Worm (Caenorhabditis elegans) whole organism, young adult: Measurements from ENCODE around the gene mrpl-28.

Source experiments
- B0035.1 ChIP-seq: sonication (generic microtip); optimal IDR thresholded peaks from 2 replicates; lab custom pipeline; 2016; ENCODE audit warnings: missing genetic modification characterization, mild to moderate bottlenecking, missing compliant biosample characterization, missing genotype, missing genetic modification reagents
- B0336.3 ChIP-seq: fragments of 200-800 bp; sonication (Bioruptor generic); IDR thresholded peaks from 2 replicates; pipeline ENCODE4 v1.3.6; 2022; ENCODE audit warnings: missing genetic modification characterization, missing compliant biosample characterization
- F10E7.11 ChIP-seq: sonication (generic microtip); optimal IDR thresholded peaks from 2 replicates; lab custom pipeline; 2017; ENCODE audit warnings: mild to moderate bottlenecking, missing genetic modification characterization, moderate library complexity, missing compliant biosample characterization
- F37B4.10 ChIP-seq: fragments of 200-800 bp; sonication (Bioruptor generic); IDR thresholded peaks from 2 replicates; pipeline ENCODE4 v1.3.6; 2022; ENCODE audit warnings: missing genetic modification characterization, missing compliant biosample characterization
- Y53F4B.3 ChIP-seq: fragments of 200-800 bp; sonication (Bioruptor generic); IDR thresholded peaks from 2 replicates; pipeline ENCODE4 v1.3.6; 2022; ENCODE audit warnings: missing genetic modification reagents, missing genetic modification characterization, missing compliant biosample characterization
- akir-1 ChIP-seq: fragments of 200-800 bp; sonication (Bioruptor generic); optimal IDR thresholded peaks from 2 replicates; lab custom pipeline; 2018; ENCODE audit warnings: mild to moderate bottlenecking, missing genetic modification characterization, moderate library complexity, missing compliant biosample characterization
- attf-3 ChIP-seq: fragments of 200-800 bp; sonication (Bioruptor generic); conservative IDR thresholded peaks from 2 replicates; pipeline ENCODE4 v1.3.6; 2022; ENCODE audit warnings: missing genetic modification reagents, missing genetic modification characterization, missing compliant biosample characterization
- ceh-79 ChIP-seq: sonication (generic microtip); optimal IDR thresholded peaks from 2 replicates; lab custom pipeline; 2017; ENCODE audit warnings: mild to moderate bottlenecking, missing genetic modification characterization, missing compliant biosample characterization
- die-1 ChIP-seq: sonication (generic microtip); optimal IDR thresholded peaks from 2 replicates; lab custom pipeline; 2016; ENCODE audit warnings: missing genotype, mild to moderate bottlenecking, missing genetic modification characterization, missing compliant biosample characterization
- efl-1 ChIP-seq: fragments of 150-350 bp; optimal IDR thresholded peaks from 2 replicates; lab custom pipeline; 2014; ENCODE audit warnings: missing biosample characterization, missing genetic modification reagents, missing genetic modification characterization
- ets-4 ChIP-seq: fragments of 200-800 bp; sonication (Bioruptor generic); optimal IDR thresholded peaks from 2 replicates; lab custom pipeline; 2018; ENCODE audit warnings: mild to moderate bottlenecking, missing genetic modification characterization, missing compliant biosample characterization
- gei-17 ChIP-seq: fragments of 200-800 bp; sonication (Bioruptor generic); optimal IDR thresholded peaks from 2 replicates; lab custom pipeline; 2018; ENCODE audit warnings: mild to moderate bottlenecking, missing genetic modification characterization, missing compliant biosample characterization
- hmg-1.2 ChIP-seq: fragments of 200-800 bp; sonication (Bioruptor generic); IDR thresholded peaks from 2 replicates; pipeline ENCODE4 v1.3.6; 2022; ENCODE audit warnings: missing genetic modification reagents, missing genetic modification characterization, missing compliant biosample characterization
- hsf-1 ChIP-seq: fragments of 200-800 bp; sonication (Bioruptor generic); IDR thresholded peaks from 2 replicates; pipeline ENCODE4 v1.3.6; 2022; ENCODE audit warnings: missing genetic modification reagents, missing genetic modification characterization, missing compliant biosample characterization
- lag-1 ChIP-seq: fragments of 200-800 bp; sonication (Bioruptor generic); IDR thresholded peaks from 2 replicates; pipeline ENCODE4 v1.3.6; 2022; ENCODE audit warnings: missing genetic modification reagents, missing genetic modification characterization, missing compliant biosample characterization
- let-526 ChIP-seq: fragments of 200-800 bp; sonication (Bioruptor generic); IDR thresholded peaks from 2 replicates; pipeline ENCODE4 v1.3.6; 2022; ENCODE audit warnings: missing genetic modification reagents, missing genetic modification characterization, missing compliant biosample characterization
- lin-26 ChIP-seq: fragments of 200-800 bp; sonication (Bioruptor generic); IDR thresholded peaks from 2 replicates; pipeline ENCODE4 v1.3.6; 2022; ENCODE audit warnings: missing genetic modification reagents, missing genetic modification characterization, missing compliant biosample characterization
- madf-3 ChIP-seq: fragments of 200-800 bp; sonication (Bioruptor generic); IDR thresholded peaks from 2 replicates; pipeline ENCODE4 v1.3.6; 2022; ENCODE audit warnings: missing genetic modification reagents, missing genetic modification characterization, missing compliant biosample characterization
- mxl-1 ChIP-seq: sonication (generic microtip); optimal IDR thresholded peaks from 2 replicates; lab custom pipeline; 2016; ENCODE audit warnings: missing genetic modification characterization, missing compliant biosample characterization
- nfya-2 ChIP-seq: fragments of 200-800 bp; sonication (Bioruptor generic); IDR thresholded peaks from 2 replicates; pipeline ENCODE4 v1.3.6; 2022; ENCODE audit warnings: missing genetic modification reagents, missing genetic modification characterization, missing compliant biosample characterization
- nhr-179 ChIP-seq: sonication (generic microtip); optimal IDR thresholded peaks from 2 replicates; lab custom pipeline; 2016; ENCODE audit warnings: mild to moderate bottlenecking, missing genetic modification characterization, missing compliant biosample characterization
- nhr-80 ChIP-seq: sonication (generic microtip); optimal IDR thresholded peaks from 2 replicates; lab custom pipeline; 2016; ENCODE audit warnings: missing genetic modification characterization, missing compliant biosample characterization
- nhr-90 ChIP-seq: sonication (generic microtip); optimal IDR thresholded peaks from 2 replicates; lab custom pipeline; 2016; ENCODE audit warnings: missing genotype, mild to moderate bottlenecking, missing genetic modification characterization, missing compliant biosample characterization
- pha-4 ChIP-seq: fragments of 150-350 bp; sonication (generic microtip); optimal IDR thresholded peaks from 2 replicates; lab custom pipeline; 2014; ENCODE audit warnings: missing biosample characterization, missing genetic modification reagents, missing genetic modification characterization
- rcor-1 ChIP-seq: fragments of 200-800 bp; sonication (Bioruptor generic); IDR thresholded peaks from 2 replicates; pipeline ENCODE4 v1.3.6; 2022; ENCODE audit warnings: missing genetic modification reagents, missing genetic modification characterization, missing compliant biosample characterization
- rec-8 ChIP-seq, 2 experiments: sonication (generic microtip); optimal IDR thresholded peaks; 2 replicates each; lab custom pipeline; 2016; ENCODE audit warnings: mild to moderate bottlenecking in 2 of 2, missing genetic modification characterization in 2 of 2, missing genetic modification reagents in 2 of 2, missing genotype in 2 of 2, missing biosample characterization in 1 of 2, missing compliant biosample characterization in 1 of 2, moderate library complexity in 1 of 2
- rpc-1 ChIP-seq, 2 experiments: fragments of 150-350 bp in 1 of 2; sonication (generic microtip) in 1 of 2; optimal IDR thresholded peaks; 2 replicates each; lab custom pipeline; 2014 to 2018; ENCODE audit warnings: missing biosample characterization in 1 of 2, missing genetic modification characterization in 1 of 2, missing genetic modification reagents in 1 of 2, missing genotype in 1 of 2
- sptf-2 ChIP-seq: fragments of 200-800 bp; sonication (Bioruptor generic); optimal IDR thresholded peaks from 2 replicates; lab custom pipeline; 2018; ENCODE audit warnings: mild to moderate bottlenecking, missing genetic modification characterization, missing compliant biosample characterization
- tbp1 ChIP-seq: fragments of 200-800 bp; sonication (Bioruptor generic); optimal IDR thresholded peaks from 2 replicates; lab custom pipeline; 2018; ENCODE audit warnings: mild to moderate bottlenecking, missing genetic modification characterization, missing compliant biosample characterization
- xnd-1 ChIP-seq: sonication (generic microtip); optimal IDR thresholded peaks from 2 replicates; lab custom pipeline; 2016; ENCODE audit warnings: missing genotype, missing genetic modification reagents, missing genetic modification characterization, missing compliant biosample characterization
- zim-3 ChIP-seq: sonication (generic microtip); optimal IDR thresholded peaks from 2 replicates; lab custom pipeline; 2017; ENCODE audit warnings: mild to moderate bottlenecking, missing genetic modification characterization, moderate library complexity, missing compliant biosample characterization
- ztf-22 ChIP-seq: fragments of 200-800 bp; sonication (Bioruptor generic); optimal IDR thresholded peaks from 2 replicates; lab custom pipeline; 2018; ENCODE audit warnings: mild to moderate bottlenecking, missing genetic modification characterization, moderate library complexity, missing compliant biosample characterization
- ztf-25 ChIP-seq: fragments of 200-800 bp; sonication (Bioruptor generic); IDR thresholded peaks from 2 replicates; pipeline ENCODE4 v1.3.6; 2022; ENCODE audit warnings: missing genetic modification reagents, missing genetic modification characterization, missing compliant biosample characterization
- ztf-26 ChIP-seq: sonication (generic microtip); optimal IDR thresholded peaks from 2 replicates; lab custom pipeline; 2017; ENCODE audit warnings: missing genetic modification characterization, missing compliant biosample characterization
- ztf-3 ChIP-seq: fragments of 200-800 bp; sonication (Bioruptor generic); optimal IDR thresholded peaks from 2 replicates; lab custom pipeline; 2018; ENCODE audit warnings: mild to moderate bottlenecking, missing genetic modification characterization, missing compliant biosample characterization
- ztf-6 ChIP-seq: fragments of 200-800 bp; sonication (Bioruptor generic); IDR thresholded peaks from 2 replicates; pipeline ENCODE4 v1.3.6; 2022; ENCODE audit warnings: missing genetic modification reagents, missing genetic modification characterization, missing compliant biosample characterization

Gene mrpl-28

ce11 chrII:116916-117315 is 38.9 kb downstream of the mrpl-28 start, which contains the start of gene srt-54:
Gene srt-54 (plus strand): TSS chrII:117216.
- no peak for TF ChIP-seq ceh-79 (tag; lab: Kevin White, UChicago)
- TF ChIP-seq madf-3: no peak
- no peak for TF ChIP-seq hmg-1.2 (GFP tag; lab: Robert Waterston, UW)
- TF ChIP-seq ztf-25: no peak
- TF ChIP-seq, all 124 proteins: peak for 0

- TF ChIP-seq ztf-6 (GFP tag; lab: Robert Waterston, UW) (no peak), nfya-2 (no peak), ztf-22 (no peak), lag-1 (GFP tag; lab: Robert Waterston, UW) (no peak), zim-3 (tag; lab: Kevin White, UChicago) (no peak), pha-4 (tag; lab: Kevin White, UChicago) (no peak), B0035.1 (tag; lab: Kevin White, UChicago) (no peak), mxl-1 (tag; lab: Kevin White, UChicago) (no peak), akir-1 (GFP tag; lab: Kevin White, UChicago) (no peak), lin-26 (GFP tag; lab: Robert Waterston, UW) (no peak)
Measured at ce11 chrII:112231-112630, 43.6 kb downstream of the mrpl-28 start.

- no peak for TF ChIP-seq tbp1
- TF ChIP-seq xnd-1 (tag; lab: Kevin White, UChicago): no peak
- no peak for TF ChIP-seq rec-8 (tag; optimal IDR thresholded peaks at IDR 0.05; lab: Kevin White, UChicago)
- TF ChIP-seq sptf-2: no peak
- TF ChIP-seq ztf-3: no peak
- no peak for TF ChIP-seq ztf-22
- TF ChIP-seq gei-17 (GFP tag; lab: Kevin White, UChicago): no peak
- TF ChIP-seq F10E7.11 (tag; lab: Kevin White, UChicago): no peak
- no peak for TF ChIP-seq ztf-26 (tag; lab: Kevin White, UChicago)
- TF ChIP-seq rcor-1 (GFP tag; lab: Robert Waterston, UW): no peak
Measured at ce11 chrII:111267-111666, 44.5 kb downstream of the mrpl-28 start, which contains the start of gene C50D2.1. Gene C50D2.1 (plus strand): TSS chrII:111567.

- TF ChIP-seq nhr-179 (no peak), attf-3 (GFP tag; lab: Robert Waterston, UW) (no peak), rec-8 (tag; optimal IDR thresholded peaks at IDR 0.05; lab: Kevin White, UChicago) (no peak), rcor-1 (GFP tag; lab: Robert Waterston, UW) (no peak), lin-26 (GFP tag; lab: Robert Waterston, UW) (no peak), Y53F4B.3 (GFP tag; lab: Robert Waterston, UW) (no peak), hsf-1 (no peak), ets-4 (GFP tag; lab: Kevin White, UChicago) (no peak), let-526 (GFP tag; lab: Robert Waterston, UW) (no peak), nhr-90 (tag; lab: Kevin White, UChicago) (no peak), rpc-1 (optimal IDR thresholded peaks at IDR 0.05; lab: Kevin White, UChicago) (no peak), rpc-1 (tag; optimal IDR thresholded peaks at IDR 0.05; lab: Kevin White, UChicago) (no peak), lag-1 (GFP tag; lab: Robert Waterston, UW) (no peak), die-1 (tag; lab: Kevin White, UChicago) (no peak), nhr-80 (tag; lab: Kevin White, UChicago) (no peak), F37B4.10 (GFP tag; lab: Robert Waterston, UW) (no peak), B0336.3 (GFP tag; lab: Robert Waterston, UW) (no peak), ztf-3 (no peak), efl-1 (GFP tag; lab: Kevin White, UChicago) (no peak)
- TF ChIP-seq, all 124 proteins: peak for 0
Measured at ce11 chrII:108865-109264, 46.9 kb downstream of the mrpl-28 start, which contains the start of gene C50D2.2. Gene C50D2.2 (plus strand): TSS chrII:109165.
